Fruit fly (Drosophila melanogaster): ENCODE measurements around the gene Trp1.

Trp1 gene

DNA sequence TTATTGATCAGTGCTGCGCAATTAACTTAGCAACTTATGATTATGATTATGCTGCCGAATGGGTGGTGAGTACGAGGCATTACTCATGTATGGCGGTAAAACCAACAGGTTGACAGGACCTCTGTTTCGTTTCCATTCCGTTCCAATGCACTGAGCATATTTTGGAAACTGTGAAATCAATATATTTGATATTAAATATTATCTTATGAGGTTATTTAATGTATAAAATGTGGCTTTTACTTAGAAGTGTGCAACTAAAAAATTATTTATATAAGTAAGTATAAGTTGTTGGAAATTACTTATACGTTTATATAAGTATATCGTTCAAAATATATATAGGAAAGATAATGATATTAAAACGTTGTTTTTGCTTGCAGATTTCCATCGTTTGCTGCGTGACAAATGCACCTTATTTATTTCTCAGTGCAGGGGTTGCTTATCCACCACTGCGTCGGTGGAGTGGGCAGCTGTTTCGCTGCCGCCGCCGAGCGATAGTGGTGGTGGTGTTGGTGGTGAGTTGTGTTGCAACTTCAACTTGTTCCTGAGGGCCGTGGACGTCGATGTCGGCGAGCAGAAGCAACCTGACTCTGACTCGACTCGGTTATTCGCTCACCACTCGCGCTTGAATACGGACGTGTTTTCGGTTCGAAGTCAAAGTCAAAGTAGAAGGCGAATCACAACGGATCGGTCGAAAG, 25.0 kb upstream of the Trp1 start, which contains the start of gene bib (continued):
- TF ChIP-seq Adf1 (GFP tag; IDR thresholded peaks at IDR 0.05) (peak; percentile 37; the same call in 1 of the 2 replicates), CG12391 (tag; optimal IDR thresholded peaks at IDR 0.05) (peak; percentile 93), CG17328 (GFP tag; IDR thresholded peaks at IDR 0.05) (peak; percentile 69), CG8359 (GFP tag; optimal IDR thresholded peaks at IDR 0.05; ENCODE audit: borderline replicate concordance) (peak; percentile 70), pan (optimal IDR thresholded peaks at IDR 0.05) (no peak), pan (GFP tag; optimal IDR thresholded peaks at IDR 0.05 in 1 of 2, IDR thresholded peaks at IDR 0.05 in 1 of 2) (peak in 1 of 2 experiments; percentile 58), mld (GFP tag; IDR thresholded peaks at IDR 0.05; ENCODE audit: partially characterized antibody) (no peak), YL-1 (GFP tag; optimal IDR thresholded peaks at IDR 0.05) (peak; percentile 59), az2 (GFP tag; optimal IDR thresholded peaks at IDR 0.05) (peak; percentile 89), croc (GFP tag; conservative IDR thresholded peaks at IDR 0.05) (peak; percentile 66), Taf1 (GFP tag; IDR thresholded peaks at IDR 0.05) (no peak), gcm2 (GFP tag; optimal IDR thresholded peaks at IDR 0.05) (no peak), CG1602 (GFP tag; optimal IDR thresholded peaks at IDR 0.05) (peak; percentile 84), CG32532 (GFP tag; IDR thresholded peaks at IDR 0.05) (peak; percentile 66; the same call in 1 of the 2 replicates), CG6654 (GFP tag; optimal IDR thresholded peaks at IDR 0.05) (peak; percentile 47), Atf-2 (GFP tag; optimal IDR thresholded peaks at IDR 0.05) (no peak), B-H2 (GFP tag; optimal IDR thresholded peaks at IDR 0.05) (no peak), lbe (GFP tag; optimal IDR thresholded peaks at IDR 0.05) (peak; percentile 82), Neu2 (GFP tag; optimal IDR thresholded peaks at IDR 0.05; ENCODE audit: borderline replicate concordance) (no peak), toy (GFP tag; IDR thresholded peaks at IDR 0.05) (no peak), disco-r (GFP tag; optimal IDR thresholded peaks at IDR 0.05) (no peak), tgo (GFP tag; IDR thresholded peaks at IDR 0.05) (peak; percentile 58), kay (GFP tag; optimal IDR thresholded peaks at IDR 0.05) (peak; percentile 53), al (GFP tag; IDR thresholded peaks at IDR 0.05) (no peak), CG10366 (GFP tag; IDR thresholded peaks at IDR 0.05) (peak; percentile 57; the same call in 1 of the 2 replicates), tna (GFP tag; IDR thresholded peaks at IDR 0.05; ENCODE audit: partially characterized antibody) (no peak), Elba2 (GFP tag; optimal IDR thresholded peaks at IDR 0.05) (no peak), CG9876 (GFP tag; optimal IDR thresholded peaks at IDR 0.05) (no peak), chif (GFP tag; optimal IDR thresholded peaks at IDR 0.05) (peak in 1 of 2 experiments; percentile 64), CG18011 (GFP tag; optimal IDR thresholded peaks at IDR 0.05) (no peak), shn (GFP tag; optimal IDR thresholded peaks at IDR 0.05) (no peak), CG4730 (GFP tag; IDR thresholded peaks at IDR 0.05) (peak; percentile 40; the same call in 1 of the 2 replicates), Ets65A (GFP tag) (no peak), slbo (GFP tag; IDR thresholded peaks at IDR 0.05) (peak; percentile 68), CG16779 (GFP tag; IDR thresholded peaks at IDR 0.05) (0 out of 2 replicates have a peak, but pooled peaks have one; percentile 42), NK7.1 (GFP tag; optimal IDR thresholded peaks at IDR 0.05) (no peak), odd (GFP tag; optimal IDR thresholded peaks at IDR 0.05) (peak; percentile 79), bsh (GFP tag; optimal IDR thresholded peaks at IDR 0.05) (peak; percentile 70 to 89), dmrt11E (tag; optimal IDR thresholded peaks at IDR 0.05) (peak; percentile 96), D19B (GFP tag; optimal IDR thresholded peaks at IDR 0.05) (peak; percentile 47), CG7987 (GFP tag; optimal IDR thresholded peaks at IDR 0.05) (no peak)
